Fruit fly (Drosophila melanogaster) whole organism, embryonic: ENCODE measurements around the gene Eip93F.

Experiments used
- Atf6 ChIP-seq: fragments of 200-800 bp; sonication (Bioruptor generic); IDR thresholded peaks from 2 replicates; pipeline ENCODE4 v1.3.6; 2022; ENCODE audit warnings: missing biosample characterization, missing genetic modification characterization
- B-H2 ChIP-seq: fragments of 200-800 bp; sonication (Bioruptor generic); optimal IDR thresholded peaks from 2 replicates; lab custom pipeline; 2018; ENCODE audit warnings: missing biosample characterization, mild to moderate bottlenecking, missing genetic modification characterization
- CG1024 ChIP-seq: fragments of 200-800 bp; sonication (Bioruptor generic); IDR thresholded peaks from 2 replicates; pipeline ENCODE4 v1.3.6; 2022; ENCODE audit warnings: missing biosample characterization, missing genetic modification characterization
- CG10274 ChIP-seq: fragments of 200-800 bp; sonication (Bioruptor generic); optimal IDR thresholded peaks from 3 replicates; lab custom pipeline; 2017; ENCODE audit warnings: missing biosample characterization, mild to moderate bottlenecking, missing genetic modification characterization
- CG10543 ChIP-seq: fragments of 200-800 bp; sonication (Bioruptor generic); optimal IDR thresholded peaks from 3 replicates; lab custom pipeline; 2017; ENCODE audit warnings: missing biosample characterization, mild to moderate bottlenecking, missing genetic modification characterization, moderate library complexity
- CG11085 ChIP-seq: fragments of 200-800 bp; sonication (Bioruptor generic); IDR thresholded peaks from 2 replicates; pipeline ENCODE4 v1.3.6; 2022; ENCODE audit warnings: missing biosample characterization, missing genetic modification characterization
- CG11398 ChIP-seq: fragments of 200-800 bp; sonication (Bioruptor generic); optimal IDR thresholded peaks from 2 replicates; lab custom pipeline; 2016; ENCODE audit warnings: missing biosample characterization, missing genetic modification characterization
- CG12155 ChIP-seq: fragments of 200-800 bp; sonication (Bioruptor generic); optimal IDR thresholded peaks from 3 replicates; lab custom pipeline; 2016; ENCODE audit warnings: missing biosample characterization, missing genetic modification characterization
- CG12744 ChIP-seq: fragments of 200-800 bp; sonication (Bioruptor generic); optimal IDR thresholded peaks from 2 replicates; lab custom pipeline; 2016; ENCODE audit warnings: missing biosample characterization, missing genetic modification characterization
- CG12769 ChIP-seq: fragments of 200-800 bp; sonication (Bioruptor generic); optimal IDR thresholded peaks from 2 replicates; lab custom pipeline; 2019; ENCODE audit warnings: missing biosample characterization, mild to moderate bottlenecking, missing genetic modification characterization, moderate library complexity
- CG17359 ChIP-seq: fragments of 200-800 bp; sonication (Bioruptor generic); optimal IDR thresholded peaks from 3 replicates; lab custom pipeline; 2018; ENCODE audit warnings: missing biosample characterization, mild to moderate bottlenecking, missing genetic modification characterization, moderate library complexity
- CG2712 ChIP-seq: fragments of 200-800 bp; optimal IDR thresholded peaks from 3 replicates; lab custom pipeline; 2019; ENCODE audit warnings: missing biosample characterization, mild to moderate bottlenecking, missing genetic modification characterization, moderate library complexity
- CG2875 ChIP-seq: fragments of 200-800 bp; sonication (Bioruptor generic); optimal IDR thresholded peaks from 2 replicates; lab custom pipeline; 2017; ENCODE audit warnings: missing biosample characterization, mild to moderate bottlenecking, missing genetic modification characterization, missing genetic modification reagents
- CG31441 ChIP-seq: fragments of 200-800 bp; sonication (Bioruptor generic); IDR thresholded peaks from 2 replicates; pipeline ENCODE4 v1.3.6; 2022; ENCODE audit warnings: missing biosample characterization, missing genetic modification characterization
- CG3838 ChIP-seq: fragments of 200-800 bp; sonication (Bioruptor generic); optimal IDR thresholded peaks from 3 replicates; lab custom pipeline; 2016; ENCODE audit warnings: missing biosample characterization, missing genetic modification characterization
- CG4730 ChIP-seq: fragments of 200-800 bp; sonication (Bioruptor generic); IDR thresholded peaks from 2 replicates; pipeline ENCODE4 v1.3.6; 2022; ENCODE audit warnings: missing biosample characterization, missing genetic modification characterization
- CG6689 ChIP-seq: fragments of 200-800 bp; sonication (Bioruptor generic); IDR thresholded peaks from 2 replicates; pipeline ENCODE4 v1.3.6; 2022; ENCODE audit warnings: missing biosample characterization, missing genetic modification characterization
- CG6854 ChIP-seq: fragments of 200-800 bp; sonication (Bioruptor generic); optimal IDR thresholded peaks from 3 replicates; lab custom pipeline; 2017; ENCODE audit warnings: missing biosample characterization, mild to moderate bottlenecking, missing genetic modification characterization
- CG7372 ChIP-seq: fragments of 200-800 bp; sonication (Bioruptor generic); IDR thresholded peaks from 2 replicates; pipeline ENCODE4 v1.3.6; 2022; ENCODE audit warnings: missing biosample characterization, missing genetic modification characterization
- CG7928 ChIP-seq: fragments of 200-800 bp; sonication (Bioruptor generic); optimal IDR thresholded peaks from 2 replicates; lab custom pipeline; 2017; ENCODE audit warnings: missing biosample characterization, mild to moderate bottlenecking, missing genetic modification characterization
- CG9215 ChIP-seq: fragments of 200-800 bp; sonication (Bioruptor generic); IDR thresholded peaks from 2 replicates; pipeline ENCODE4 v1.3.6; 2022; ENCODE audit warnings: missing biosample characterization, missing genetic modification characterization
- D19B ChIP-seq: fragments of 200-800 bp; sonication (Bioruptor generic); optimal IDR thresholded peaks from 2 replicates; lab custom pipeline; 2017; ENCODE audit warnings: missing biosample characterization, mild to moderate bottlenecking, missing genetic modification characterization
- HLH54F ChIP-seq: fragments of 200-800 bp; sonication (Bioruptor generic); optimal IDR thresholded peaks from 3 replicates; lab custom pipeline; 2016; ENCODE audit warnings: missing biosample characterization, missing genetic modification characterization
- HmgD ChIP-seq: fragments of 200-800 bp; sonication (Bioruptor generic); optimal IDR thresholded peaks from 3 replicates; lab custom pipeline; 2016; ENCODE audit warnings: missing biosample characterization, missing genetic modification characterization
- Lim3 ChIP-seq: fragments of 200-800 bp; sonication (Bioruptor generic); IDR thresholded peaks from 2 replicates; pipeline ENCODE4 v1.3.6; 2022; ENCODE audit warnings: missing biosample characterization, missing genetic modification characterization
- Pdp1 ChIP-seq, 2 experiments: fragments of 200-800 bp; sonication (Bioruptor generic); optimal IDR thresholded peaks; 3 replicates each; lab custom pipeline; 2016; ENCODE audit warnings: missing biosample characterization in 2 of 2, missing genetic modification characterization in 2 of 2, mild to moderate bottlenecking in 1 of 2, moderate library complexity in 1 of 2
- Scr ChIP-seq: fragments of 200-800 bp; sonication (Bioruptor generic); IDR thresholded peaks from 2 replicates; pipeline ENCODE4 v1.3.6; 2022; ENCODE audit warnings: missing biosample characterization, missing genetic modification characterization; ENCODE audit not compliant: partially characterized antibody
- Usf ChIP-seq: fragments of 200-800 bp; sonication (Bioruptor generic); optimal IDR thresholded peaks from 2 replicates; lab custom pipeline; 2017; ENCODE audit warnings: missing genotype, missing biosample characterization, missing genetic modification characterization
- abd-A ChIP-seq: fragments of 200-800 bp; sonication (Bioruptor generic); optimal IDR thresholded peaks from 3 replicates; lab custom pipeline; 2019; ENCODE audit warnings: missing biosample characterization, mild to moderate bottlenecking, missing genetic modification characterization, moderate library complexity
- ash1 ChIP-seq: fragments of 200-800 bp; sonication (Bioruptor generic); optimal IDR thresholded peaks from 2 replicates; lab custom pipeline; 2018; ENCODE audit warnings: missing biosample characterization, mild to moderate bottlenecking, missing genetic modification characterization
- az2 ChIP-seq: fragments of 200-800 bp; sonication (Bioruptor generic); optimal IDR thresholded peaks from 3 replicates; lab custom pipeline; 2016; ENCODE audit warnings: missing biosample characterization, missing genetic modification characterization
- chn ChIP-seq: fragments of 200-800 bp; sonication (Bioruptor generic); optimal IDR thresholded peaks from 2 replicates; lab custom pipeline; 2016; ENCODE audit warnings: missing biosample characterization, missing genetic modification characterization
- ci ChIP-seq: fragments of 200-800 bp; sonication (Bioruptor generic); IDR thresholded peaks from 3 replicates; pipeline ENCODE4 v1.3.6; 2022; ENCODE audit warnings: missing biosample characterization, missing genetic modification characterization
- crp ChIP-seq, 2 experiments: fragments of 200-800 bp; sonication (Bioruptor generic); optimal IDR thresholded peaks; 2 replicates in 1 of 2; 3 replicates in 1 of 2; lab custom pipeline; 2017; ENCODE audit warnings: missing biosample characterization in 2 of 2, missing genetic modification characterization in 2 of 2, mild to moderate bottlenecking in 1 of 2, moderate library complexity in 1 of 2
- da ChIP-seq: fragments of 200-800 bp; sonication (Bioruptor generic); optimal IDR thresholded peaks from 2 replicates; lab custom pipeline; 2016; ENCODE audit warnings: missing biosample characterization, missing genetic modification characterization
- dati ChIP-seq: fragments of 200-800 bp; sonication (Bioruptor generic); IDR thresholded peaks from 2 replicates; pipeline ENCODE4 v1.3.6; 2022; ENCODE audit warnings: missing biosample characterization, missing genetic modification characterization
- dysf ChIP-seq: fragments of 200-800 bp; sonication (Bioruptor generic); IDR thresholded peaks from 3 replicates; pipeline ENCODE4 v1.3.6; 2022; ENCODE audit warnings: missing biosample characterization, missing genetic modification characterization
- gsb-n ChIP-seq: fragments of 200-800 bp; sonication (Bioruptor generic); optimal IDR thresholded peaks from 3 replicates; lab custom pipeline; 2018; ENCODE audit warnings: missing biosample characterization, mild to moderate bottlenecking, missing genetic modification characterization
- insv ChIP-seq, 2 experiments: fragments of 200-800 bp; sonication (Bioruptor generic); optimal IDR thresholded peaks; 3 replicates each; lab custom pipeline; 2016 to 2018; ENCODE audit warnings: missing biosample characterization in 2 of 2, missing genetic modification characterization in 2 of 2
- mld ChIP-seq: fragments of 200-800 bp; sonication (Bioruptor generic); IDR thresholded peaks from 3 replicates; pipeline ENCODE4 v1.3.6; 2022; ENCODE audit warnings: missing biosample characterization, missing genetic modification characterization; ENCODE audit not compliant: partially characterized antibody
- nerfin-1 ChIP-seq: fragments of 200-800 bp; sonication (Bioruptor generic); optimal IDR thresholded peaks from 3 replicates; lab custom pipeline; 2019; ENCODE audit warnings: missing biosample characterization, mild to moderate bottlenecking, missing genetic modification characterization, moderate library complexity
- nmo ChIP-seq: fragments of 200-800 bp; sonication (Bioruptor generic); optimal IDR thresholded peaks from 2 replicates; lab custom pipeline; 2018; ENCODE audit warnings: missing biosample characterization, mild to moderate bottlenecking, missing genetic modification characterization, moderate library complexity
- p53 ChIP-seq: fragments of 200-800 bp; sonication (Bioruptor generic); optimal IDR thresholded peaks from 2 replicates; lab custom pipeline; 2016; ENCODE audit warnings: missing biosample characterization, missing genetic modification characterization
- sob ChIP-seq: fragments of 200-800 bp; sonication (Bioruptor generic); IDR thresholded peaks from 2 replicates; pipeline ENCODE4 v1.3.6; 2022; ENCODE audit warnings: missing biosample characterization, missing genetic modification characterization
- sqz ChIP-seq: fragments of 200-800 bp; sonication (Bioruptor generic); optimal IDR thresholded peaks from 3 replicates; lab custom pipeline; 2018; ENCODE audit warnings: missing biosample characterization, mild to moderate bottlenecking, missing genetic modification characterization
- ssp ChIP-seq: fragments of 200-800 bp; sonication (Bioruptor generic); IDR thresholded peaks from 2 replicates; pipeline ENCODE4 v1.3.6; 2022; ENCODE audit warnings: missing biosample characterization, missing genetic modification characterization
- unc-4 ChIP-seq: fragments of 200-800 bp; sonication (Bioruptor generic); IDR thresholded peaks from 2 replicates; pipeline ENCODE4 v1.3.6; 2022; ENCODE audit warnings: missing biosample characterization, missing genetic modification characterization; ENCODE audit not compliant: partially characterized antibody
- vnd ChIP-seq: fragments of 200-800 bp; sonication (Bioruptor generic); IDR thresholded peaks from 3 replicates; pipeline ENCODE4 v1.3.6; 2022; ENCODE audit warnings: missing biosample characterization, missing genetic modification characterization; ENCODE audit not compliant: partially characterized antibody
- wdn ChIP-seq: fragments of 200-800 bp; sonication (Bioruptor generic); IDR thresholded peaks from 2 replicates; pipeline ENCODE4 v1.3.6; 2022; ENCODE audit warnings: missing biosample characterization, missing genetic modification characterization
- zen2 ChIP-seq: fragments of 200-800 bp; sonication (Bioruptor generic); IDR thresholded peaks from 3 replicates; pipeline ENCODE4 v1.3.6; 2022; ENCODE audit warnings: missing biosample characterization, missing genetic modification characterization; ENCODE audit not compliant: partially characterized antibody

Gene Eip93F

dm6 chr3R:22018777-22019420 lies 70.0 kb downstream of the Eip93F start, which contains the start of gene Idh3b (continued):
- peak; percentile 85 for TF ChIP-seq ci (GFP tag; lab: Robert Waterston, UW)
- TF ChIP-seq dati (GFP tag; lab: Robert Waterston, UW): no peak
- no peak for TF ChIP-seq CG6854 (GFP tag; lab: Kevin White, UChicago)
- no peak for TF ChIP-seq da (GFP tag; lab: Kevin White, UChicago)
- peak; percentile 55; the same call in 2 of the 3 replicates for TF ChIP-seq mld
- peak; percentile 70 for TF ChIP-seq HLH54F (GFP tag; lab: Kevin White, UChicago)
- no peak for TF ChIP-seq sqz (GFP tag; lab: Kevin White, UChicago)
- TF ChIP-seq unc-4 (GFP tag; lab: Robert Waterston, UW): peak; percentile 97
- peak; percentile 86 for TF ChIP-seq vnd (GFP tag; lab: Robert Waterston, UW)
- TF ChIP-seq ash1 (GFP tag; lab: Kevin White, UChicago): no peak
- TF ChIP-seq chn: peak; percentile 74
- no peak; the same call in 2 of the 3 replicates for TF ChIP-seq dysf
- no peak for TF ChIP-seq CG10543 (GFP tag; lab: Kevin White, UChicago)
- TF ChIP-seq CG4730: no peak
- TF ChIP-seq HmgD (GFP tag; lab: Kevin White, UChicago): peak; percentile 64
- TF ChIP-seq insv (GFP tag; optimal IDR thresholded peaks at IDR 0.05; lab: Kevin White, UChicago): peak in 1 of 2 experiments; percentile 46
- TF ChIP-seq wdn (GFP tag; lab: Robert Waterston, UW): no peak
- TF ChIP-seq Usf (GFP tag; lab: Kevin White, UChicago): peak; percentile 29
- TF ChIP-seq crp (GFP tag; optimal IDR thresholded peaks at IDR 0.05; lab: Kevin White, UChicago): peak; percentile 75 to 98
- no peak for TF ChIP-seq CG2875
- TF ChIP-seq Lim3 (GFP tag; lab: Robert Waterston, UW): no peak
- TF ChIP-seq Atf6: peak; percentile 56
- no peak for TF ChIP-seq CG9215
- TF ChIP-seq CG11398: peak; percentile 48
- TF ChIP-seq CG7372 (GFP tag; lab: Robert Waterston, UW): peak; percentile 58
- peak; percentile 87 for TF ChIP-seq B-H2
- peak; percentile 61 for TF ChIP-seq CG12744 (GFP tag; lab: Kevin White, UChicago)
- TF ChIP-seq Pdp1 (GFP tag; optimal IDR thresholded peaks at IDR 0.05; lab: Kevin White, UChicago): peak; percentile 75 to 97
- TF ChIP-seq CG1024 (GFP tag; lab: Robert Waterston, UW): peak; percentile 15; the same call in 1 of the 2 replicates
- TF ChIP-seq CG10274 (GFP tag; lab: Kevin White, UChicago): no peak
- TF ChIP-seq sob (GFP tag; lab: Robert Waterston, UW): peak; percentile 90
- TF ChIP-seq gsb-n (tag; lab: Kevin White, UChicago): no peak
- TF ChIP-seq CG12155 (GFP tag; lab: Kevin White, UChicago): peak; percentile 68
- TF ChIP-seq CG7928 (GFP tag; lab: Kevin White, UChicago): peak; percentile 98
- TF ChIP-seq CG11085 (GFP tag; lab: Robert Waterston, UW): no peak; the same call in 1 of the 2 replicates
- TF ChIP-seq Scr (GFP tag; lab: Robert Waterston, UW): peak; percentile 93
- TF ChIP-seq zen2 (GFP tag; lab: Robert Waterston, UW): peak; percentile 94
- TF ChIP-seq CG2712 (tag; lab: Kevin White, UChicago): peak; percentile 62
- TF ChIP-seq nerfin-1 (tag; lab: Kevin White, UChicago): no peak
- no peak for TF ChIP-seq CG3838 (GFP tag; lab: Kevin White, UChicago)
- peak; percentile 29 for TF ChIP-seq D19B (GFP tag; lab: Kevin White, UChicago)
- no peak; the same call in 1 of the 2 replicates for TF ChIP-seq ssp (GFP tag; lab: Robert Waterston, UW)
- no peak for TF ChIP-seq CG12769 (tag; lab: Kevin White, UChicago)
- TF ChIP-seq nmo: no peak
- no peak for TF ChIP-seq CG17359 (tag; lab: Kevin White, UChicago)
- TF ChIP-seq p53 (GFP tag; lab: Kevin White, UChicago): peak; percentile 28
- TF ChIP-seq CG6689 (GFP tag; lab: Robert Waterston, UW): no peak
- TF ChIP-seq CG31441 (GFP tag; lab: Robert Waterston, UW): no peak
- no peak for TF ChIP-seq abd-A (tag; lab: Kevin White, UChicago)
- TF ChIP-seq az2 (GFP tag; lab: Kevin White, UChicago): peak; percentile 59
